Worm (Caenorhabditis elegans): Measurements from ENCODE around the gene R12B2.3.
A peak's percentile ranks its signal among the peaks of the same experiment; 100 is the strongest.

- TF ChIP-seq aha-1 (tag; optimal IDR thresholded peaks at IDR 0.05) (no peak), ces-1 (GFP tag; optimal IDR thresholded peaks at IDR 0.05) (no peak), nhr-19 (GFP tag; conservative IDR thresholded peaks at IDR 0.05) (no peak), nhr-85 (tag) (peak; percentile 40), ama-1 (optimal IDR thresholded peaks at IDR 0.05) (no peak), lin-39 (tag; optimal IDR thresholded peaks at IDR 0.05) (no peak), ceh-82 (tag; optimal IDR thresholded peaks at IDR 0.05) (peak in 1 of 3 experiments; percentile 14), aly-2 (tag; optimal IDR thresholded peaks at IDR 0.05) (no peak), snpc-4 (tag; optimal IDR thresholded peaks at IDR 0.05) (peak; percentile 6), hlh-17 (GFP tag; optimal IDR thresholded peaks at IDR 0.05; ENCODE audit: borderline replicate concordance) (no peak), pqm-1 (tag; optimal IDR thresholded peaks at IDR 0.05) (no peak), efl-3 (GFP tag; optimal IDR thresholded peaks at IDR 0.05) (no peak)
Observed at ce11 chrIII:5802971-5803370, 2.4 kb upstream of the R12B2.3 start, which contains the start of the genes polq-1 and him-10.
